Fruit fly (Drosophila melanogaster) whole organism, embryonic: ENCODE data around the gene Mrtf.
A peak's percentile ranks its signal among the peaks of the same experiment; 100 is the strongest.

Source experiments
- Abd-B ChIP-seq: fragments of 200-800 bp; sonication (Bioruptor generic); optimal IDR thresholded peaks from 2 replicates; lab custom pipeline; 2018; ENCODE audit warnings: missing biosample characterization, mild to moderate bottlenecking, missing genetic modification characterization, moderate library complexity
- Atf-2 ChIP-seq: fragments of 200-800 bp; sonication (Bioruptor generic); optimal IDR thresholded peaks from 2 replicates; lab custom pipeline; 2016; ENCODE audit warnings: missing biosample characterization, missing genetic modification characterization
- Awh ChIP-seq: fragments of 200-800 bp; sonication (Bioruptor generic); IDR thresholded peaks from 2 replicates; pipeline ENCODE4, ENCODE4 v1.3.6; 2022; ENCODE audit warnings: missing biosample characterization, missing genetic modification characterization
- B-H2 ChIP-seq: fragments of 200-800 bp; sonication (Bioruptor generic); optimal IDR thresholded peaks from 2 replicates; lab custom pipeline; 2018; ENCODE audit warnings: missing biosample characterization, mild to moderate bottlenecking, missing genetic modification characterization
- Bteb2 ChIP-seq: fragments of 200-800 bp; sonication (Bioruptor generic); optimal IDR thresholded peaks from 2 replicates; lab custom pipeline; 2016; ENCODE audit warnings: missing biosample characterization, missing genetic modification characterization
- CG12236 ChIP-seq: fragments of 200-800 bp; sonication (Bioruptor generic); optimal IDR thresholded peaks from 2 replicates; lab custom pipeline; 2016; ENCODE audit warnings: missing biosample characterization, missing genetic modification characterization
- CG1233 ChIP-seq: fragments of 200-800 bp; sonication (Bioruptor generic); optimal IDR thresholded peaks from 4 replicates; lab custom pipeline; 2018; ENCODE audit warnings: missing biosample characterization, mild to moderate bottlenecking, missing genetic modification characterization
- CG14667 ChIP-seq: fragments of 200-800 bp; sonication (Bioruptor generic); IDR thresholded peaks from 2 replicates; pipeline ENCODE4 v1.3.6; 2022; ENCODE audit warnings: missing biosample characterization, missing genetic modification characterization
- CG15514 ChIP-seq: fragments of 200-800 bp; sonication (Bioruptor generic); optimal IDR thresholded peaks from 3 replicates; lab custom pipeline; 2017; ENCODE audit warnings: missing biosample characterization, missing genetic modification characterization, mild to moderate bottlenecking, moderate library complexity, missing genetic modification reagents
- CG17568 ChIP-seq: fragments of 200-800 bp; sonication (Bioruptor generic); optimal IDR thresholded peaks from 2 replicates; lab custom pipeline; 2018; ENCODE audit warnings: missing biosample characterization, mild to moderate bottlenecking, missing genetic modification characterization, moderate library complexity
- CG18599 ChIP-seq: fragments of 200-800 bp; sonication (Bioruptor generic); optimal IDR thresholded peaks from 3 replicates; lab custom pipeline; 2017; ENCODE audit warnings: missing biosample characterization, missing genetic modification characterization, mild to moderate bottlenecking, moderate library complexity, missing genetic modification reagents
- CG18619 ChIP-seq: fragments of 200-800 bp; sonication (Bioruptor generic); optimal IDR thresholded peaks from 3 replicates; lab custom pipeline; 2017; ENCODE audit warnings: missing biosample characterization, mild to moderate bottlenecking, missing genetic modification characterization
- CG31388 ChIP-seq: fragments of 200-800 bp; sonication (Bioruptor generic); optimal IDR thresholded peaks from 2 replicates; lab custom pipeline; 2016; ENCODE audit warnings: missing biosample characterization, missing genetic modification characterization
- CG3163 ChIP-seq: fragments of 200-800 bp; sonication (Bioruptor generic); optimal IDR thresholded peaks from 3 replicates; lab custom pipeline; 2016; ENCODE audit warnings: missing biosample characterization, missing genetic modification characterization
- CG32767 ChIP-seq: fragments of 200-800 bp; sonication (Bioruptor generic); IDR thresholded peaks from 2 replicates; pipeline ENCODE4 v1.3.6; 2022; ENCODE audit warnings: missing biosample characterization, missing genetic modification characterization
- CG3838 ChIP-seq: fragments of 200-800 bp; sonication (Bioruptor generic); optimal IDR thresholded peaks from 3 replicates; lab custom pipeline; 2016; ENCODE audit warnings: missing biosample characterization, missing genetic modification characterization
- CG4360 ChIP-seq: fragments of 200-800 bp; sonication (Bioruptor generic); IDR thresholded peaks from 2 replicates; pipeline ENCODE4 v1.3.6; 2022; ENCODE audit warnings: missing biosample characterization, missing genetic modification characterization
- CG4404 ChIP-seq: fragments of 200-800 bp; sonication (Bioruptor generic); IDR thresholded peaks from 2 replicates; pipeline ENCODE4 v1.3.6; 2022; ENCODE audit warnings: missing biosample characterization, missing genetic modification characterization
- CG6272 ChIP-seq: fragments of 200-800 bp; sonication (Bioruptor generic); IDR thresholded peaks from 2 replicates; pipeline ENCODE4 v1.3.6; 2022; ENCODE audit warnings: missing biosample characterization, missing genetic modification characterization
- CG7556 ChIP-seq: fragments of 200-800 bp; sonication (Bioruptor generic); optimal IDR thresholded peaks from 2 replicates; lab custom pipeline; 2017; ENCODE audit warnings: missing biosample characterization, mild to moderate bottlenecking, missing genetic modification characterization
- CG7928 ChIP-seq: fragments of 200-800 bp; sonication (Bioruptor generic); optimal IDR thresholded peaks from 2 replicates; lab custom pipeline; 2017; ENCODE audit warnings: missing biosample characterization, mild to moderate bottlenecking, missing genetic modification characterization
- CG7963 ChIP-seq: fragments of 200-800 bp; sonication (Bioruptor generic); IDR thresholded peaks from 3 replicates; pipeline ENCODE4 v1.3.6; 2022; ENCODE audit warnings: missing biosample characterization, missing genetic modification characterization; ENCODE audit not compliant: partially characterized antibody
- CG8290 ChIP-seq, 3 experiments: fragments of 200-800 bp; sonication (Bioruptor generic); optimal IDR thresholded peaks; 2 replicates each; lab custom pipeline; 2016 to 2019; ENCODE audit warnings: missing biosample characterization in 3 of 3, missing genetic modification characterization in 3 of 3, mild to moderate bottlenecking in 2 of 3, moderate library complexity in 1 of 3
- CoRest ChIP-seq: fragments of 200-800 bp; sonication (Bioruptor generic); optimal IDR thresholded peaks from 3 replicates; lab custom pipeline; 2018; ENCODE audit warnings: missing biosample characterization, mild to moderate bottlenecking, missing genetic modification characterization, moderate library complexity
- Dek ChIP-seq: fragments of 200-800 bp; sonication (Bioruptor generic); optimal IDR thresholded peaks from 3 replicates; lab custom pipeline; 2019; ENCODE audit warnings: missing biosample characterization, mild to moderate bottlenecking, missing genetic modification characterization, moderate library complexity
- Dip2 ChIP-seq: fragments of 200-800 bp; sonication (Bioruptor generic); IDR thresholded peaks from 2 replicates; pipeline ENCODE4 v1.3.6; 2022; ENCODE audit warnings: missing biosample characterization, missing genetic modification characterization
- HmgD ChIP-seq: fragments of 200-800 bp; sonication (Bioruptor generic); optimal IDR thresholded peaks from 3 replicates; lab custom pipeline; 2016; ENCODE audit warnings: missing biosample characterization, missing genetic modification characterization
- MTF-1 ChIP-seq: fragments of 200-800 bp; sonication (Bioruptor generic); optimal IDR thresholded peaks from 2 replicates; lab custom pipeline; 2018; ENCODE audit warnings: missing biosample characterization, mild to moderate bottlenecking, missing genetic modification characterization, borderline replicate concordance
- Usf ChIP-seq: fragments of 200-800 bp; sonication (Bioruptor generic); optimal IDR thresholded peaks from 2 replicates; lab custom pipeline; 2017; ENCODE audit warnings: missing genotype, missing biosample characterization, missing genetic modification characterization
- cas ChIP-seq: fragments of 200-800 bp; sonication (Bioruptor generic); IDR thresholded peaks from 2 replicates; pipeline ENCODE4 v1.3.6; 2022; ENCODE audit warnings: missing biosample characterization, missing genetic modification characterization
- cwo ChIP-seq: fragments of 200-800 bp; sonication (Bioruptor generic); optimal IDR thresholded peaks from 3 replicates; lab custom pipeline; 2017; ENCODE audit warnings: missing biosample characterization, missing genetic modification characterization, mild to moderate bottlenecking, moderate library complexity, missing genetic modification reagents
- dati ChIP-seq: fragments of 200-800 bp; sonication (Bioruptor generic); IDR thresholded peaks from 2 replicates; pipeline ENCODE4 v1.3.6; 2022; ENCODE audit warnings: missing biosample characterization, missing genetic modification characterization
- ewg ChIP-seq: fragments of 200-800 bp; sonication (Bioruptor generic); optimal IDR thresholded peaks from 3 replicates; lab custom pipeline; 2017; ENCODE audit warnings: mild to moderate bottlenecking, missing biosample characterization, missing genetic modification reagents, missing genetic modification characterization
- fd64A ChIP-seq: fragments of 200-800 bp; sonication (Bioruptor generic); optimal IDR thresholded peaks from 3 replicates; lab custom pipeline; 2018; ENCODE audit warnings: missing biosample characterization, mild to moderate bottlenecking, missing genetic modification characterization
- fru ChIP-seq: fragments of >200 bp; optimal IDR thresholded peaks from 2 replicates; lab custom pipeline; 2017
- her ChIP-seq: fragments of 200-800 bp; sonication (Bioruptor generic); optimal IDR thresholded peaks from 2 replicates; lab custom pipeline; 2016; ENCODE audit warnings: missing biosample characterization, missing genetic modification characterization
- mam ChIP-seq: fragments of 200-800 bp; sonication (Bioruptor generic); optimal IDR thresholded peaks from 3 replicates; lab custom pipeline; 2016; ENCODE audit warnings: missing biosample characterization, missing genetic modification characterization
- mirr ChIP-seq: fragments of 200-800 bp; sonication (Bioruptor generic); optimal IDR thresholded peaks from 3 replicates; lab custom pipeline; 2018; ENCODE audit warnings: missing biosample characterization, mild to moderate bottlenecking, missing genetic modification characterization
- mld ChIP-seq: fragments of 200-800 bp; sonication (Bioruptor generic); IDR thresholded peaks from 3 replicates; pipeline ENCODE4 v1.3.6; 2022; ENCODE audit warnings: missing biosample characterization, missing genetic modification characterization; ENCODE audit not compliant: partially characterized antibody
- nerfin-1 ChIP-seq: fragments of 200-800 bp; sonication (Bioruptor generic); optimal IDR thresholded peaks from 3 replicates; lab custom pipeline; 2019; ENCODE audit warnings: missing biosample characterization, mild to moderate bottlenecking, missing genetic modification characterization, moderate library complexity
- pfk ChIP-seq: fragments of 200-800 bp; sonication (Bioruptor generic); optimal IDR thresholded peaks from 2 replicates; lab custom pipeline; 2018; ENCODE audit warnings: missing biosample characterization, mild to moderate bottlenecking, missing genetic modification characterization, moderate library complexity
- pros ChIP-seq: fragments of 200-800 bp; sonication (Bioruptor generic); optimal IDR thresholded peaks from 3 replicates; lab custom pipeline; 2019; ENCODE audit warnings: missing biosample characterization, mild to moderate bottlenecking, missing genetic modification characterization, moderate library complexity
- sens ChIP-seq: fragments of 200-800 bp; sonication (Bioruptor generic); peaks from one replicate; lab custom pipeline; 2016; ENCODE audit warnings: missing biosample characterization, missing genetic modification characterization
- sim ChIP-seq: fragments of 200-800 bp; sonication (Bioruptor generic); IDR thresholded peaks from 2 replicates; pipeline ENCODE4 v1.3.6; 2022; ENCODE audit warnings: missing biosample characterization, missing genetic modification characterization
- sob ChIP-seq: fragments of 200-800 bp; sonication (Bioruptor generic); IDR thresholded peaks from 2 replicates; pipeline ENCODE4 v1.3.6; 2022; ENCODE audit warnings: missing biosample characterization, missing genetic modification characterization
- tap ChIP-seq: fragments of 200-800 bp; optimal IDR thresholded peaks from 3 replicates; lab custom pipeline; 2019; ENCODE audit warnings: missing biosample characterization, mild to moderate bottlenecking, missing genetic modification characterization, moderate library complexity
- tio ChIP-seq: fragments of 200-800 bp; sonication (Bioruptor generic); optimal IDR thresholded peaks from 2 replicates; lab custom pipeline; 2017; ENCODE audit warnings: missing biosample characterization, missing genetic modification characterization, inconsistent platforms
- twi ChIP-seq: fragments of 200-800 bp; optimal IDR thresholded peaks from 2 replicates; lab custom pipeline; 2019; ENCODE audit warnings: missing biosample characterization, mild to moderate bottlenecking, missing genetic modification characterization, moderate library complexity
- unc-4 ChIP-seq: fragments of 200-800 bp; sonication (Bioruptor generic); IDR thresholded peaks from 2 replicates; pipeline ENCODE4 v1.3.6; 2022; ENCODE audit warnings: missing biosample characterization, missing genetic modification characterization; ENCODE audit not compliant: partially characterized antibody
- vvl ChIP-seq: fragments of 200-800 bp; sonication (Bioruptor generic); IDR thresholded peaks from 2 replicates; pipeline ENCODE4 v1.3.6; 2022; ENCODE audit warnings: missing biosample characterization, missing genetic modification characterization

Mrtf gene

dm6 chr3L:2733208-2733607 is 33.1 kb downstream of the Mrtf start (continued):
- TF ChIP-seq her (GFP tag; lab: Kevin White, UChicago): peak; percentile 52
- no peak for TF ChIP-seq twi (tag; lab: Kevin White, UChicago)
- no peak for TF ChIP-seq fru (lab: Kevin White, UChicago)
- no peak for TF ChIP-seq CG31388 (GFP tag; lab: Kevin White, UChicago)
- no peak for TF ChIP-seq unc-4 (GFP tag; lab: Robert Waterston, UW)
- peak; percentile 68 for TF ChIP-seq tio
- peak; percentile 52 for TF ChIP-seq CG15514 (GFP tag; lab: Kevin White, UChicago)
- no peak for TF ChIP-seq tap
- no peak for TF ChIP-seq CG1233 (GFP tag; lab: Kevin White, UChicago)
- no peak for TF ChIP-seq CG3838 (GFP tag; lab: Kevin White, UChicago)
- no peak for TF ChIP-seq nerfin-1 (tag; lab: Kevin White, UChicago)
- TF ChIP-seq CoRest (tag; lab: Kevin White, UChicago): peak; percentile 74
- TF ChIP-seq CG7928 (GFP tag; lab: Kevin White, UChicago): peak; percentile 15
- TF ChIP-seq CG3163 (GFP tag; lab: Kevin White, UChicago): peak; percentile 22
- no peak for TF ChIP-seq MTF-1 (GFP tag; lab: Kevin White, UChicago)
- TF ChIP-seq Awh (GFP tag; lab: Robert Waterston, UW): peak; percentile 71; the same call in 1 of the 2 replicates
- no peak for TF ChIP-seq CG32767 (GFP tag; lab: Robert Waterston, UW)
- peak; percentile 83 for TF ChIP-seq sob (GFP tag; lab: Robert Waterston, UW)
- TF ChIP-seq CG7556 (GFP tag; lab: Kevin White, UChicago): peak; percentile 53
- peak; percentile 43; the same call in 1 of the 2 replicates for TF ChIP-seq CG4404 (GFP tag; lab: Robert Waterston, UW)
- TF ChIP-seq Atf-2 (GFP tag; lab: Kevin White, UChicago): peak; percentile 56
- no peak for TF ChIP-seq CG12236 (GFP tag; lab: Kevin White, UChicago)
- peak; percentile 9; the same call in 1 of the 2 replicates for TF ChIP-seq CG6272 (GFP tag; lab: Robert Waterston, UW)
- 0 out of 2 replicates have a peak, but pooled peaks have one; percentile 15 for TF ChIP-seq dati (GFP tag; lab: Robert Waterston, UW)
- peak; percentile 43 for TF ChIP-seq Dek (tag; lab: Kevin White, UChicago)
- TF ChIP-seq CG18619 (GFP tag; lab: Kevin White, UChicago): peak; percentile 60
- TF ChIP-seq Abd-B (GFP tag; lab: Kevin White, UChicago): peak; percentile 79
- no peak for TF ChIP-seq HmgD (GFP tag; lab: Kevin White, UChicago)
- TF ChIP-seq mld (GFP tag; lab: Robert Waterston, UW): no peak
- TF ChIP-seq Usf (GFP tag; lab: Kevin White, UChicago): no peak
- no peak for TF ChIP-seq B-H2 (GFP tag; lab: Kevin White, UChicago)
- no peak for TF ChIP-seq CG8290 (GFP tag; optimal IDR thresholded peaks at IDR 0.05; lab: Kevin White, UChicago)
- TF ChIP-seq CG8290 (tag; optimal IDR thresholded peaks at IDR 0.05; lab: Kevin White, UChicago): peak in 1 of 2 experiments; percentile 75
- TF ChIP-seq CG18599 (GFP tag; lab: Kevin White, UChicago): peak; percentile 73
- peak; percentile 67 for TF ChIP-seq Bteb2
- no peak for TF ChIP-seq fd64A (GFP tag; lab: Kevin White, UChicago)
- peak; percentile 47 for TF ChIP-seq cwo
- no peak for TF ChIP-seq pros
- no peak for TF ChIP-seq CG7963 (GFP tag; lab: Robert Waterston, UW)
- TF ChIP-seq mam (GFP tag; lab: Kevin White, UChicago): peak; percentile 81
- TF ChIP-seq sens: peak; percentile 93
- TF ChIP-seq cas (GFP tag; lab: Robert Waterston, UW): 0 out of 2 replicates have a peak, but pooled peaks have one; percentile 25
- peak; percentile 21 for TF ChIP-seq CG17568 (GFP tag; lab: Kevin White, UChicago)
- 0 out of 2 replicates have a peak, but pooled peaks have one; percentile 27 for TF ChIP-seq CG4360 (GFP tag; lab: Robert Waterston, UW)
- no peak for TF ChIP-seq mirr
- TF ChIP-seq ewg: peak; percentile 35
- TF ChIP-seq vvl (GFP tag; lab: Robert Waterston, UW): peak; percentile 78
- no peak for TF ChIP-seq sim (GFP tag; lab: Robert Waterston, UW)
- peak; percentile 57 for TF ChIP-seq CG14667 (GFP tag; lab: Robert Waterston, UW)
- no peak for TF ChIP-seq Dip2 (GFP tag; lab: Robert Waterston, UW)
- TF ChIP-seq pfk (GFP tag; lab: Kevin White, UChicago): no peak
